Fruit fly (Drosophila melanogaster) Kc167 (cell line): ENCODE measurements around the gene AhcyL1.

Experiments used
- Sin3A ChIP-seq: fragments of >200 bp; optimal IDR thresholded peaks from 2 replicates; lab custom pipeline; 2018; ENCODE audit warnings: missing external identifiers
- h ChIP-seq: fragments of >200 bp; optimal IDR thresholded peaks from 3 replicates; lab custom pipeline; 2018; ENCODE audit warnings: missing external identifiers
- psq ChIP-seq: fragments of >200 bp; optimal IDR thresholded peaks from 2 replicates; lab custom pipeline; 2017; ENCODE audit warnings: missing external identifiers
- ttk ChIP-seq: sonication (Bioruptor generic); optimal IDR thresholded peaks from 2 replicates; lab custom pipeline; 2017; ENCODE audit warnings: missing external identifiers

- TF ChIP-seq h (lab: Kevin White, UChicago): no peak
- no peak for TF ChIP-seq psq (lab: Kevin White, UChicago)
- TF ChIP-seq ttk (lab: Kevin White, UChicago): no peak
- TF ChIP-seq Sin3A (lab: Kevin White, UChicago): no peak
Measured at dm6 chr3L:2808278-2808892, 36.3 kb upstream of the AhcyL1 start.
